Worm (Caenorhabditis elegans) whole organism, midembryonic: ENCODE measurements around the gene F48E8.8.

ENCODE experiments used
- cog-1 ChIP-seq: sonication (generic microtip); optimal IDR thresholded peaks from 2 replicates; lab custom pipeline; 2016; ENCODE audit warnings: missing genetic modification characterization, missing compliant biosample characterization
- flt-1 ChIP-seq: fragments of 200-800 bp; sonication (Bioruptor generic); IDR thresholded peaks from 2 replicates; pipeline ENCODE4 v1.3.6; 2022; ENCODE audit warnings: missing genetic modification characterization, missing compliant biosample characterization
- klf-2 ChIP-seq: fragments of 200-800 bp; sonication (Bioruptor generic); conservative IDR thresholded peaks from 2 replicates; pipeline ENCODE4 v1.3.6; 2022; ENCODE audit warnings: missing genetic modification reagents, missing genetic modification characterization, missing compliant biosample characterization
- med-1 ChIP-seq: sonication (generic microtip); optimal IDR thresholded peaks from 2 replicates; lab custom pipeline; 2017; ENCODE audit warnings: missing genetic modification characterization, mild to moderate bottlenecking, missing compliant biosample characterization, antibody characterized with exemption, missing genetic modification reagents; ENCODE audit not compliant: insufficient read depth
- ref-1 ChIP-seq: fragments of 200-800 bp; sonication (Bioruptor generic); conservative IDR thresholded peaks from 2 replicates; pipeline ENCODE4 v1.3.6; 2022; ENCODE audit warnings: missing genetic modification reagents, missing genetic modification characterization, missing compliant biosample characterization
- tab-1 ChIP-seq: fragments of 200-800 bp; sonication (Bioruptor generic); IDR thresholded peaks from 2 replicates; pipeline ENCODE4 v1.3.6; 2022; ENCODE audit warnings: missing genetic modification characterization, missing compliant biosample characterization
- ztf-23 ChIP-seq: fragments of 200-800 bp; sonication (Bioruptor generic); IDR thresholded peaks from 2 replicates; pipeline ENCODE4 v1.3.6; 2022; ENCODE audit warnings: missing genetic modification reagents, missing genetic modification characterization, missing compliant biosample characterization
- ztf-29 ChIP-seq: fragments of 200-800 bp; sonication (Bioruptor generic); IDR thresholded peaks from 2 replicates; pipeline ENCODE4 v1.3.6; 2022; ENCODE audit warnings: missing genetic modification reagents, missing genetic modification characterization, missing compliant biosample characterization

DNA sequence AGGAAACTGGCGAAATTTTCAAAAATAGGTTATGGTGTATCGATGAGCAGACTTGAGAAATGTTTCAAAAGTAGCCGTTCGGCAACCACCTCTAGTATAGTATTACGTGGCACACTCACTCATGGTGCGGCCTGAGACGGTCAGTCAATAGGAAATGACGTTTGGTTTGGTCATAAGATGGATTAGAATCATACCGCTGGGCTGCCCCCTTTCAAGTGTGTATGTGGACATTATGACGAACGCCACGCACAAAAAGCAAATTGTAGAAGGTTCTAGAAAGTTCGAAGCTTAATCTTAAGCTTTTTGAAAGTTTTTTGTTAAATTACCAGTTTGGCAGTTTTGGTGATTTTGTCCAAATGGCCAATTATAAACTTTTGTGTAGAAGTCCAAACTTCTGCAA, 25.2 kb downstream of the F48E8.8 start:
- TF ChIP-seq flt-1 (GFP tag; lab: Robert Waterston, UW) (no peak), klf-2 (GFP tag; lab: Robert Waterston, UW) (no peak), ztf-23 (GFP tag; lab: Robert Waterston, UW) (no peak), ztf-29 (GFP tag; lab: Robert Waterston, UW) (no peak), med-1 (GFP tag; lab: Kevin White, UChicago) (no peak), ref-1 (GFP tag; lab: Robert Waterston, UW) (no peak), cog-1 (no peak), tab-1 (GFP tag; lab: Robert Waterston, UW) (no peak)
